Worm (Caenorhabditis elegans) whole organism, midembryonic: Measurements from ENCODE around the gene F25B4.8.

Experiments used
- T22C8.4 ChIP-seq: fragments of 200-800 bp; sonication (Bioruptor generic); IDR thresholded peaks from 2 replicates; pipeline ENCODE4 v1.3.6; 2022; ENCODE audit warnings: missing genetic modification characterization, missing compliant biosample characterization
- cog-1 ChIP-seq: sonication (generic microtip); optimal IDR thresholded peaks from 2 replicates; lab custom pipeline; 2016; ENCODE audit warnings: missing genetic modification characterization, missing compliant biosample characterization
- flt-1 ChIP-seq: fragments of 200-800 bp; sonication (Bioruptor generic); IDR thresholded peaks from 2 replicates; pipeline ENCODE4 v1.3.6; 2022; ENCODE audit warnings: missing genetic modification characterization, missing compliant biosample characterization
- klf-2 ChIP-seq: fragments of 200-800 bp; sonication (Bioruptor generic); conservative IDR thresholded peaks from 2 replicates; pipeline ENCODE4 v1.3.6; 2022; ENCODE audit warnings: missing genetic modification reagents, missing genetic modification characterization, missing compliant biosample characterization
- med-1 ChIP-seq: sonication (generic microtip); optimal IDR thresholded peaks from 2 replicates; lab custom pipeline; 2017; ENCODE audit warnings: missing genetic modification characterization, mild to moderate bottlenecking, missing compliant biosample characterization, antibody characterized with exemption, missing genetic modification reagents; ENCODE audit not compliant: insufficient read depth
- ref-1 ChIP-seq: fragments of 200-800 bp; sonication (Bioruptor generic); conservative IDR thresholded peaks from 2 replicates; pipeline ENCODE4 v1.3.6; 2022; ENCODE audit warnings: missing genetic modification reagents, missing genetic modification characterization, missing compliant biosample characterization
- tab-1 ChIP-seq: fragments of 200-800 bp; sonication (Bioruptor generic); IDR thresholded peaks from 2 replicates; pipeline ENCODE4 v1.3.6; 2022; ENCODE audit warnings: missing genetic modification characterization, missing compliant biosample characterization
- ztf-23 ChIP-seq: fragments of 200-800 bp; sonication (Bioruptor generic); IDR thresholded peaks from 2 replicates; pipeline ENCODE4 v1.3.6; 2022; ENCODE audit warnings: missing genetic modification reagents, missing genetic modification characterization, missing compliant biosample characterization
- ztf-29 ChIP-seq: fragments of 200-800 bp; sonication (Bioruptor generic); IDR thresholded peaks from 2 replicates; pipeline ENCODE4 v1.3.6; 2022; ENCODE audit warnings: missing genetic modification reagents, missing genetic modification characterization, missing compliant biosample characterization

F25B4.8 gene

ce11 chrV:5691665-5692407 is at the start of gene F25B4.8:
TSS of gene F25B4.8 (minus strand) at chrV:5691715.
- TF ChIP-seq T22C8.4 (GFP tag; lab: Robert Waterston, UW), result no peak
- TF ChIP-seq ref-1 (GFP tag; lab: Robert Waterston, UW), result no peak
- TF ChIP-seq flt-1 (GFP tag; lab: Robert Waterston, UW), result no peak
- no peak for TF ChIP-seq klf-2 (GFP tag; lab: Robert Waterston, UW)
- no peak for TF ChIP-seq ztf-29 (GFP tag; lab: Robert Waterston, UW)
- no peak for TF ChIP-seq tab-1 (GFP tag; lab: Robert Waterston, UW)
- TF ChIP-seq med-1, result no peak
- TF ChIP-seq ztf-23 (GFP tag; lab: Robert Waterston, UW), result no peak
- TF ChIP-seq cog-1 (tag; lab: Kevin White, UChicago), result no peak

- TF ChIP-seq ztf-29 (GFP tag; lab: Robert Waterston, UW) (no peak), ref-1 (GFP tag; lab: Robert Waterston, UW) (no peak), flt-1 (GFP tag; lab: Robert Waterston, UW) (no peak), med-1 (no peak), klf-2 (GFP tag; lab: Robert Waterston, UW) (no peak)
These were observed 49.7 kb upstream of the F25B4.8 start for ce11 chrV:5741237-5741636.

- TF ChIP-seq klf-2 (GFP tag; lab: Robert Waterston, UW), result no peak
- no peak for TF ChIP-seq T22C8.4 (GFP tag; lab: Robert Waterston, UW)
- TF ChIP-seq ztf-29 (GFP tag; lab: Robert Waterston, UW), result no peak
- no peak for TF ChIP-seq ztf-23 (GFP tag; lab: Robert Waterston, UW)
- no peak for TF ChIP-seq tab-1 (GFP tag; lab: Robert Waterston, UW)
- TF ChIP-seq cog-1 (tag; lab: Kevin White, UChicago), result no peak
- no peak for TF ChIP-seq med-1
- TF ChIP-seq ref-1 (GFP tag; lab: Robert Waterston, UW), result no peak
- no peak for TF ChIP-seq flt-1 (GFP tag; lab: Robert Waterston, UW)
These were observed 47.9 kb upstream of the F25B4.8 start for ce11 chrV:5739438-5739837.

ce11 chrV:5736068-5736467 is 44.6 kb upstream of the F25B4.8 start, which contains the start of gene K09H11.6:
TSS of gene K09H11.6 (minus strand) at chrV:5736168.
- TF ChIP-seq ztf-29 (GFP tag; lab: Robert Waterston, UW) (no peak), tab-1 (GFP tag; lab: Robert Waterston, UW) (no peak), ref-1 (GFP tag; lab: Robert Waterston, UW) (no peak), med-1 (no peak)

- no peak for TF ChIP-seq cog-1 (tag; lab: Kevin White, UChicago)
- no peak for TF ChIP-seq ref-1 (GFP tag; lab: Robert Waterston, UW)
- no peak for TF ChIP-seq tab-1 (GFP tag; lab: Robert Waterston, UW)
- no peak for TF ChIP-seq ztf-29 (GFP tag; lab: Robert Waterston, UW)
- no peak for TF ChIP-seq med-1
- TF ChIP-seq ztf-23 (GFP tag; lab: Robert Waterston, UW), result no peak
- TF ChIP-seq klf-2 (GFP tag; lab: Robert Waterston, UW), result no peak
- no peak for TF ChIP-seq T22C8.4 (GFP tag; lab: Robert Waterston, UW)
- TF ChIP-seq flt-1 (GFP tag; lab: Robert Waterston, UW), result no peak
These were observed 39.3 kb upstream of the F25B4.8 start, which contains the start of gene K09H11.15 for ce11 chrV:5730783-5731182. TSS of gene K09H11.15 (minus strand) at chrV:5730883.

ce11 chrV:5726463-5726862 is 34.9 kb upstream of the F25B4.8 start, which contains the start of gene K09H11.4:
TSS of gene K09H11.4 (minus strand) at chrV:5726563.
- TF ChIP-seq med-1 (no peak), cog-1 (tag; lab: Kevin White, UChicago) (no peak), flt-1 (GFP tag; lab: Robert Waterston, UW) (no peak), T22C8.4 (GFP tag; lab: Robert Waterston, UW) (no peak), tab-1 (GFP tag; lab: Robert Waterston, UW) (no peak)

- TF ChIP-seq cog-1 (tag; lab: Kevin White, UChicago) (no peak), T22C8.4 (GFP tag; lab: Robert Waterston, UW) (no peak), ref-1 (GFP tag; lab: Robert Waterston, UW) (no peak), ztf-23 (GFP tag; lab: Robert Waterston, UW) (no peak), ztf-29 (GFP tag; lab: Robert Waterston, UW) (no peak), flt-1 (GFP tag; lab: Robert Waterston, UW) (no peak), klf-2 (GFP tag; lab: Robert Waterston, UW) (no peak), med-1 (no peak), tab-1 (GFP tag; lab: Robert Waterston, UW) (no peak)
These were observed 32.9 kb upstream of the F25B4.8 start for ce11 chrV:5724395-5724794.

- TF ChIP-seq flt-1 (GFP tag; lab: Robert Waterston, UW) (no peak), ztf-23 (GFP tag; lab: Robert Waterston, UW) (no peak), T22C8.4 (GFP tag; lab: Robert Waterston, UW) (no peak), ztf-29 (GFP tag; lab: Robert Waterston, UW) (no peak), med-1 (no peak), tab-1 (GFP tag; lab: Robert Waterston, UW) (no peak), ref-1 (GFP tag; lab: Robert Waterston, UW) (no peak)
These were observed 30.6 kb upstream of the F25B4.8 start for ce11 chrV:5722093-5722492.

ce11 chrV:5717237-5717935 is 25.9 kb upstream of the F25B4.8 start, which contains the start of gene rga-3:
TSS of gene rga-3 (plus strand) at chrV:5717885.
- TF ChIP-seq klf-2 (GFP tag; lab: Robert Waterston, UW) (no peak), ztf-23 (GFP tag; lab: Robert Waterston, UW) (no peak), med-1 (no peak), T22C8.4 (GFP tag; lab: Robert Waterston, UW) (no peak), tab-1 (GFP tag; lab: Robert Waterston, UW) (no peak), cog-1 (tag; lab: Kevin White, UChicago) (no peak), ref-1 (GFP tag; lab: Robert Waterston, UW) (no peak), flt-1 (GFP tag; lab: Robert Waterston, UW) (no peak)
